Worm (Caenorhabditis elegans) whole organism, young adult: ENCODE data around the gene F01G12.18.

Experiments
- D2030.7 ChIP-seq: fragments of 200-800 bp; sonication (Bioruptor generic); IDR thresholded peaks from 2 replicates; pipeline ENCODE4 v1.3.6; 2022; ENCODE audit warnings: missing genetic modification reagents, missing genetic modification characterization, missing compliant biosample characterization
- F23B12.7 ChIP-seq: sonication (generic microtip); optimal IDR thresholded peaks from 2 replicates; lab custom pipeline; 2017; ENCODE audit warnings: missing genetic modification characterization, mild to moderate bottlenecking, missing compliant biosample characterization, antibody characterized with exemption, moderate library complexity; ENCODE audit not compliant: insufficient read depth
- F33H1.4 ChIP-seq: fragments of 200-800 bp; sonication (Bioruptor generic); IDR thresholded peaks from 2 replicates; pipeline ENCODE4 v1.3.6; 2022; ENCODE audit warnings: missing genetic modification reagents, missing genetic modification characterization, missing compliant biosample characterization
- F37B4.10 ChIP-seq: fragments of 200-800 bp; sonication (Bioruptor generic); IDR thresholded peaks from 2 replicates; pipeline ENCODE4 v1.3.6; 2022; ENCODE audit warnings: missing genetic modification characterization, missing compliant biosample characterization
- F52B5.7 ChIP-seq: sonication (generic microtip); optimal IDR thresholded peaks from 2 replicates; lab custom pipeline; 2016; ENCODE audit warnings: mild to moderate bottlenecking, missing genetic modification characterization, missing compliant biosample characterization
- K11D2.4 ChIP-seq: fragments of 200-800 bp; sonication (Bioruptor generic); IDR thresholded peaks from 2 replicates; pipeline ENCODE4 v1.3.6; 2022; ENCODE audit warnings: missing genetic modification reagents, missing genetic modification characterization, missing compliant biosample characterization
- K12H6.12 ChIP-seq: fragments of 200-800 bp; sonication (Bioruptor generic); optimal IDR thresholded peaks from 2 replicates; lab custom pipeline; 2018; ENCODE audit warnings: mild to moderate bottlenecking, missing genetic modification characterization, missing compliant biosample characterization
- T26A5.8 ChIP-seq: sonication (generic microtip); optimal IDR thresholded peaks from 2 replicates; lab custom pipeline; 2016; ENCODE audit warnings: missing genetic modification characterization, missing compliant biosample characterization
- Y53G8AR.9 ChIP-seq: fragments of 200-800 bp; sonication (Bioruptor generic); conservative IDR thresholded peaks from 2 replicates; pipeline ENCODE4 v1.3.6; 2022; ENCODE audit warnings: missing genetic modification reagents, missing genetic modification characterization, missing compliant biosample characterization
- Y79H2A.3 ChIP-seq: fragments of 200-800 bp; sonication (Bioruptor generic); conservative IDR thresholded peaks from 2 replicates; pipeline ENCODE4 v1.3.6; 2022; ENCODE audit warnings: missing genetic modification reagents, missing genetic modification characterization, missing compliant biosample characterization
- Y95B8A.8 ChIP-seq: fragments of 200-800 bp; sonication (Bioruptor generic); IDR thresholded peaks from 2 replicates; pipeline ENCODE4 v1.3.6; 2022; ENCODE audit warnings: missing genetic modification reagents, missing genetic modification characterization, missing compliant biosample characterization
- ccch-3 ChIP-seq: fragments of 200-800 bp; sonication (Bioruptor generic); optimal IDR thresholded peaks from 2 replicates; lab custom pipeline; 2018; ENCODE audit warnings: mild to moderate bottlenecking, missing genetic modification characterization, missing compliant biosample characterization
- ceh-40 ChIP-seq: fragments of 200-800 bp; sonication (Bioruptor generic); IDR thresholded peaks from 2 replicates; pipeline ENCODE4 v1.3.6; 2022; ENCODE audit warnings: missing genetic modification characterization, missing compliant biosample characterization
- ceh-58 ChIP-seq: fragments of 200-800 bp; sonication (Bioruptor generic); IDR thresholded peaks from 2 replicates; pipeline ENCODE4 v1.3.6; 2022; ENCODE audit warnings: missing genetic modification characterization, missing compliant biosample characterization
- die-1 ChIP-seq: sonication (generic microtip); optimal IDR thresholded peaks from 2 replicates; lab custom pipeline; 2016; ENCODE audit warnings: missing genotype, mild to moderate bottlenecking, missing genetic modification characterization, missing compliant biosample characterization
- dox-1 ChIP-seq: fragments of 200-800 bp; sonication (Bioruptor generic); IDR thresholded peaks from 2 replicates; pipeline ENCODE4 v1.3.6; 2022; ENCODE audit warnings: missing genetic modification reagents, missing genetic modification characterization, missing compliant biosample characterization
- dpl-1 ChIP-seq: fragments of 150-350 bp; optimal IDR thresholded peaks from 2 replicates; lab custom pipeline; 2014; ENCODE audit warnings: missing biosample characterization, missing genetic modification reagents, missing genetic modification characterization
- efl-1 ChIP-seq: fragments of 150-350 bp; optimal IDR thresholded peaks from 2 replicates; lab custom pipeline; 2014; ENCODE audit warnings: missing biosample characterization, missing genetic modification reagents, missing genetic modification characterization
- egl-18 ChIP-seq: fragments of 200-800 bp; sonication (Bioruptor generic); IDR thresholded peaks from 2 replicates; pipeline ENCODE4 v1.3.6; 2022; ENCODE audit warnings: missing genetic modification reagents, missing genetic modification characterization, missing compliant biosample characterization
- egl-44 ChIP-seq: fragments of 200-800 bp; sonication (Bioruptor generic); IDR thresholded peaks from 2 replicates; pipeline ENCODE4 v1.3.6; 2022; ENCODE audit warnings: missing genetic modification reagents, missing genetic modification characterization, missing compliant biosample characterization
- egrh-3 ChIP-seq: fragments of 200-800 bp; sonication (Bioruptor generic); IDR thresholded peaks from 2 replicates; pipeline ENCODE4 v1.3.6; 2022; ENCODE audit warnings: missing genetic modification reagents, missing genetic modification characterization, missing compliant biosample characterization
- ets-4 ChIP-seq: fragments of 200-800 bp; sonication (Bioruptor generic); optimal IDR thresholded peaks from 2 replicates; lab custom pipeline; 2018; ENCODE audit warnings: mild to moderate bottlenecking, missing genetic modification characterization, missing compliant biosample characterization
- hlh-12 ChIP-seq: sonication (generic microtip); optimal IDR thresholded peaks from 2 replicates; lab custom pipeline; 2016; ENCODE audit warnings: missing genetic modification characterization, missing compliant biosample characterization
- hrde-1 ChIP-seq: sonication (generic microtip); optimal IDR thresholded peaks from 2 replicates; lab custom pipeline; 2016; ENCODE audit warnings: missing genetic modification characterization, mild to moderate bottlenecking, missing compliant biosample characterization, moderate library complexity, missing genotype, missing genetic modification reagents, borderline replicate concordance
- hsf-1 ChIP-seq: fragments of 200-800 bp; sonication (Bioruptor generic); IDR thresholded peaks from 2 replicates; pipeline ENCODE4 v1.3.6; 2022; ENCODE audit warnings: missing genetic modification reagents, missing genetic modification characterization, missing compliant biosample characterization
- lin-54 ChIP-seq: fragments of 200-800 bp; sonication (Bioruptor generic); optimal IDR thresholded peaks from 2 replicates; lab custom pipeline; 2018; ENCODE audit warnings: mild to moderate bottlenecking, missing genetic modification characterization, missing compliant biosample characterization
- lir-1 ChIP-seq: fragments of 200-800 bp; sonication (Bioruptor generic); conservative IDR thresholded peaks from 2 replicates; pipeline ENCODE4 v1.3.6; 2022; ENCODE audit warnings: missing genetic modification reagents, missing genetic modification characterization, missing compliant biosample characterization
- madf-3 ChIP-seq: fragments of 200-800 bp; sonication (Bioruptor generic); IDR thresholded peaks from 2 replicates; pipeline ENCODE4 v1.3.6; 2022; ENCODE audit warnings: missing genetic modification reagents, missing genetic modification characterization, missing compliant biosample characterization
- madf-8 ChIP-seq: fragments of 200-800 bp; sonication (Bioruptor generic); conservative IDR thresholded peaks from 2 replicates; pipeline ENCODE4 v1.3.6; 2022; ENCODE audit warnings: missing genetic modification reagents, missing genetic modification characterization, missing compliant biosample characterization
- mcd-1 ChIP-seq: fragments of 200-800 bp; sonication (Bioruptor generic); IDR thresholded peaks from 2 replicates; pipeline ENCODE4 v1.3.6; 2022; ENCODE audit warnings: missing genetic modification reagents, missing genetic modification characterization, missing compliant biosample characterization
- nhr-120 ChIP-seq: fragments of 200-800 bp; sonication (Bioruptor generic); IDR thresholded peaks from 2 replicates; pipeline ENCODE4 v1.3.6; 2022; ENCODE audit warnings: missing genetic modification characterization, missing compliant biosample characterization
- rec-8 ChIP-seq, 2 experiments: sonication (generic microtip); optimal IDR thresholded peaks; 2 replicates each; lab custom pipeline; 2016; ENCODE audit warnings: mild to moderate bottlenecking in 2 of 2, missing genetic modification characterization in 2 of 2, missing genetic modification reagents in 2 of 2, missing genotype in 2 of 2, missing biosample characterization in 1 of 2, missing compliant biosample characterization in 1 of 2, moderate library complexity in 1 of 2
- sea-2 ChIP-seq: fragments of 200-800 bp; sonication (Bioruptor generic); IDR thresholded peaks from 2 replicates; pipeline ENCODE4 v1.3.6; 2022; ENCODE audit warnings: missing genetic modification characterization, missing compliant biosample characterization
- somi-1 ChIP-seq: fragments of 200-800 bp; sonication (Bioruptor generic); optimal IDR thresholded peaks from 2 replicates; lab custom pipeline; 2018; ENCODE audit warnings: mild to moderate bottlenecking, missing genetic modification characterization, missing compliant biosample characterization
- sptf-2 ChIP-seq: fragments of 200-800 bp; sonication (Bioruptor generic); optimal IDR thresholded peaks from 2 replicates; lab custom pipeline; 2018; ENCODE audit warnings: mild to moderate bottlenecking, missing genetic modification characterization, missing compliant biosample characterization
- tbp1 ChIP-seq: fragments of 200-800 bp; sonication (Bioruptor generic); optimal IDR thresholded peaks from 2 replicates; lab custom pipeline; 2018; ENCODE audit warnings: mild to moderate bottlenecking, missing genetic modification characterization, missing compliant biosample characterization
- zfh-2 ChIP-seq: fragments of 200-800 bp; sonication (Bioruptor generic); conservative IDR thresholded peaks from 2 replicates; pipeline ENCODE4 v1.3.6; 2022; ENCODE audit warnings: missing genetic modification reagents, missing genetic modification characterization, missing compliant biosample characterization
- ztf-26 ChIP-seq: sonication (generic microtip); optimal IDR thresholded peaks from 2 replicates; lab custom pipeline; 2017; ENCODE audit warnings: missing genetic modification characterization, missing compliant biosample characterization
- ztf-28 ChIP-seq: fragments of 200-800 bp; sonication (Bioruptor generic); IDR thresholded peaks from 2 replicates; pipeline ENCODE4 v1.3.6; 2022; ENCODE audit warnings: missing genetic modification reagents, missing genetic modification characterization, missing compliant biosample characterization

The F01G12.18 gene

ce11 chrX:16389273-16389672, 9.0 kb downstream of the F01G12.18 start, which contains the start of gene let-2:
Gene let-2 (minus strand): TSS chrX:16389340.
- TF ChIP-seq zfh-2 (GFP tag; lab: Robert Waterston, UW): peak; percentile 86
- no peak for TF ChIP-seq egl-44

ce11 chrX:16388362-16388761, 9.9 kb downstream of the F01G12.18 start:
- TF ChIP-seq F33H1.4 (GFP tag; lab: Robert Waterston, UW) (no peak), K11D2.4 (GFP tag; lab: Robert Waterston, UW) (no peak), Y79H2A.3 (no peak), dpl-1 (GFP tag; lab: Kevin White, UChicago) (no peak), nhr-120 (GFP tag; lab: Robert Waterston, UW) (no peak), madf-3 (GFP tag; lab: Robert Waterston, UW) (no peak)

ce11 chrX:16387690-16388361, 10.4 kb downstream of the F01G12.18 start:
- TF ChIP-seq die-1 (tag; lab: Kevin White, UChicago): no peak
- TF ChIP-seq zfh-2 (GFP tag; lab: Robert Waterston, UW): peak; percentile 70
- no peak for TF ChIP-seq F52B5.7
- no peak for TF ChIP-seq ets-4 (GFP tag; lab: Kevin White, UChicago)
- no peak for TF ChIP-seq ztf-26
- TF ChIP-seq Y53G8AR.9 (GFP tag; lab: Robert Waterston, UW): no peak
- TF ChIP-seq ceh-40: no peak
- no peak for TF ChIP-seq ztf-28 (GFP tag; lab: Robert Waterston, UW)

- no peak for TF ChIP-seq ceh-40
- no peak for TF ChIP-seq D2030.7 (GFP tag; lab: Robert Waterston, UW)
- no peak for TF ChIP-seq sea-2 (GFP tag; lab: Robert Waterston, UW)
- no peak for TF ChIP-seq die-1 (tag; lab: Kevin White, UChicago)
- no peak for TF ChIP-seq F23B12.7 (tag; lab: Kevin White, UChicago)
- TF ChIP-seq hlh-12 (tag; lab: Kevin White, UChicago): no peak
- no peak for TF ChIP-seq hrde-1 (tag; lab: Kevin White, UChicago)
- no peak for TF ChIP-seq madf-8
Observed at ce11 chrX:16387206-16387605, 11.1 kb downstream of the F01G12.18 start.

ce11 chrX:16384010-16384409, 14.3 kb downstream of the F01G12.18 start:
- TF ChIP-seq rec-8 (tag; optimal IDR thresholded peaks at IDR 0.05; lab: Kevin White, UChicago): no peak
- no peak for TF ChIP-seq tbp1
- no peak for TF ChIP-seq egl-18 (GFP tag; lab: Robert Waterston, UW)
- TF ChIP-seq zfh-2 (GFP tag; lab: Robert Waterston, UW): peak; percentile 59; the same call in 1 of the 2 replicates
- 0 out of 2 replicates have a peak, but pooled peaks have one; percentile 23 for TF ChIP-seq mcd-1
- peak; percentile 33; the same call in 1 of the 2 replicates for TF ChIP-seq egrh-3 (GFP tag; lab: Robert Waterston, UW)
- no peak for TF ChIP-seq T26A5.8
- TF ChIP-seq, all 124 proteins: peak for 3

- TF ChIP-seq Y95B8A.8: no peak
- no peak for TF ChIP-seq hsf-1 (GFP tag; lab: Robert Waterston, UW)
- TF ChIP-seq lin-54 (GFP tag; lab: Kevin White, UChicago): no peak
- TF ChIP-seq sptf-2 (GFP tag; lab: Kevin White, UChicago): no peak
- 0 out of 2 replicates have a peak, but pooled peaks have one; percentile 6 for TF ChIP-seq ceh-58 (GFP tag; lab: Robert Waterston, UW)
- TF ChIP-seq dox-1: 0 out of 2 replicates have a peak, but pooled peaks have one; percentile 40
- TF ChIP-seq D2030.7 (GFP tag; lab: Robert Waterston, UW): 0 out of 2 replicates have a peak, but pooled peaks have one; percentile 15
- no peak for TF ChIP-seq K12H6.12 (tag; lab: Kevin White, UChicago)
- no peak for TF ChIP-seq ccch-3 (GFP tag; lab: Kevin White, UChicago)
- TF ChIP-seq lir-1 (GFP tag; lab: Robert Waterston, UW): no peak
- no peak for TF ChIP-seq efl-1 (GFP tag; lab: Kevin White, UChicago)
- peak; percentile 5; the same call in 1 of the 2 replicates for TF ChIP-seq egrh-3 (GFP tag; lab: Robert Waterston, UW)
- TF ChIP-seq F33H1.4 (GFP tag; lab: Robert Waterston, UW): no peak
- peak; percentile 59 for TF ChIP-seq zfh-2 (GFP tag; lab: Robert Waterston, UW)
- no peak for TF ChIP-seq somi-1
- TF ChIP-seq F37B4.10: no peak
Observed at ce11 chrX:16383084-16383483, 15.2 kb downstream of the F01G12.18 start.
